Fruit fly (Drosophila melanogaster) whole organism, embryonic: ENCODE data around the gene CG5381.
A peak's percentile ranks its signal among the peaks of the same experiment; 100 is the strongest.

Experiments used
- Ada2b ChIP-seq: fragments of 200-800 bp; sonication (Bioruptor generic); IDR thresholded peaks from 2 replicates; pipeline ENCODE4 v1.3.6; 2022; ENCODE audit warnings: missing biosample characterization, missing genetic modification characterization
- Bgb ChIP-seq: fragments of 200-800 bp; sonication (Bioruptor generic); IDR thresholded peaks from 2 replicates; pipeline ENCODE4 v1.3.6; 2022; ENCODE audit warnings: missing biosample characterization, missing genetic modification characterization; ENCODE audit not compliant: partially characterized antibody
- CG10267 ChIP-seq: fragments of 200-800 bp; sonication (Bioruptor generic); optimal IDR thresholded peaks from 2 replicates; lab custom pipeline; 2018; ENCODE audit warnings: missing biosample characterization, mild to moderate bottlenecking, missing genetic modification characterization, moderate library complexity
- CG10959 ChIP-seq: fragments of 200-800 bp; sonication (Bioruptor generic); IDR thresholded peaks from 2 replicates; pipeline ENCODE4 v1.3.6; 2022; ENCODE audit warnings: missing biosample characterization, missing genetic modification characterization
- CG11504 ChIP-seq: fragments of 200-800 bp; sonication (Bioruptor generic); optimal IDR thresholded peaks from 3 replicates; lab custom pipeline; 2019; ENCODE audit warnings: missing biosample characterization, mild to moderate bottlenecking, missing genetic modification characterization, moderate library complexity
- CG12299 ChIP-seq: fragments of 200-800 bp; sonication (Bioruptor generic); optimal IDR thresholded peaks from 2 replicates; lab custom pipeline; 2018; ENCODE audit warnings: missing biosample characterization, mild to moderate bottlenecking, missing genetic modification characterization
- CG13775 ChIP-seq: fragments of 200-800 bp; sonication (Bioruptor generic); optimal IDR thresholded peaks from 3 replicates; lab custom pipeline; 2017; ENCODE audit warnings: missing biosample characterization, mild to moderate bottlenecking, missing genetic modification characterization
- CG14014 ChIP-seq: fragments of 200-800 bp; sonication (Bioruptor generic); IDR thresholded peaks from 2 replicates; pipeline ENCODE4 v1.3.6; 2022; ENCODE audit warnings: missing biosample characterization, missing genetic modification characterization
- CG15269 ChIP-seq: fragments of 200-800 bp; sonication (Bioruptor generic); optimal IDR thresholded peaks from 2 replicates; lab custom pipeline; 2018; ENCODE audit warnings: missing biosample characterization, mild to moderate bottlenecking, missing genetic modification characterization, moderate library complexity
- CG17328 ChIP-seq: fragments of 200-800 bp; sonication (Bioruptor generic); IDR thresholded peaks from 2 replicates; pipeline ENCODE4 v1.3.6; 2022; ENCODE audit warnings: missing biosample characterization, missing genetic modification characterization
- CG2116 ChIP-seq: fragments of 200-800 bp; sonication (Bioruptor generic); optimal IDR thresholded peaks from 3 replicates; lab custom pipeline; 2018; ENCODE audit warnings: missing biosample characterization, mild to moderate bottlenecking, missing genetic modification characterization
- CG31388 ChIP-seq: fragments of 200-800 bp; sonication (Bioruptor generic); optimal IDR thresholded peaks from 2 replicates; lab custom pipeline; 2016; ENCODE audit warnings: missing biosample characterization, missing genetic modification characterization
- CG31441 ChIP-seq: fragments of 200-800 bp; sonication (Bioruptor generic); IDR thresholded peaks from 2 replicates; pipeline ENCODE4 v1.3.6; 2022; ENCODE audit warnings: missing biosample characterization, missing genetic modification characterization
- CG4360 ChIP-seq: fragments of 200-800 bp; sonication (Bioruptor generic); IDR thresholded peaks from 2 replicates; pipeline ENCODE4 v1.3.6; 2022; ENCODE audit warnings: missing biosample characterization, missing genetic modification characterization
- CG4404 ChIP-seq: fragments of 200-800 bp; sonication (Bioruptor generic); IDR thresholded peaks from 2 replicates; pipeline ENCODE4 v1.3.6; 2022; ENCODE audit warnings: missing biosample characterization, missing genetic modification characterization
- CG9437 ChIP-seq: fragments of 200-800 bp; sonication (Bioruptor generic); optimal IDR thresholded peaks from 2 replicates; lab custom pipeline; 2018; ENCODE audit warnings: missing biosample characterization, mild to moderate bottlenecking, missing genetic modification characterization
- Eip74EF ChIP-seq, 2 experiments: fragments of 200-800 bp in 1 of 2; fragments of >200 bp in 1 of 2; sonication (Bioruptor generic) in 1 of 2; optimal IDR thresholded peaks; 2 replicates each; lab custom pipeline; 2017 to 2019; ENCODE audit warnings: missing biosample characterization in 2 of 2, missing genetic modification characterization in 2 of 2, mild to moderate bottlenecking in 1 of 2, moderate library complexity in 1 of 2
- Elba2 ChIP-seq: fragments of 200-800 bp; sonication (Bioruptor generic); optimal IDR thresholded peaks from 3 replicates; lab custom pipeline; 2016; ENCODE audit warnings: missing biosample characterization, missing genetic modification characterization
- HLH54F ChIP-seq: fragments of 200-800 bp; sonication (Bioruptor generic); optimal IDR thresholded peaks from 3 replicates; lab custom pipeline; 2016; ENCODE audit warnings: missing biosample characterization, missing genetic modification characterization
- Hr3 ChIP-seq: fragments of 200-800 bp; sonication (Bioruptor generic); optimal IDR thresholded peaks from 3 replicates; lab custom pipeline; 2016; ENCODE audit warnings: missing biosample characterization, missing genetic modification characterization
- Med ChIP-seq: fragments of 200-800 bp; sonication (Bioruptor generic); peaks from one replicate; lab custom pipeline; 2016; ENCODE audit warnings: missing biosample characterization, missing genetic modification characterization, mild to moderate bottlenecking, inconsistent platforms, moderate library complexity
- Mes4 ChIP-seq: fragments of 200-800 bp; sonication (Bioruptor generic); optimal IDR thresholded peaks from 2 replicates; lab custom pipeline; 2016; ENCODE audit warnings: missing biosample characterization, missing genetic modification characterization
- Nf-YC ChIP-seq: fragments of 200-800 bp; optimal IDR thresholded peaks from 3 replicates; lab custom pipeline; 2019; ENCODE audit warnings: missing biosample characterization, mild to moderate bottlenecking, missing genetic modification characterization, moderate library complexity
- Pdp1 ChIP-seq, 2 experiments: fragments of 200-800 bp; sonication (Bioruptor generic); optimal IDR thresholded peaks; 3 replicates each; lab custom pipeline; 2016; ENCODE audit warnings: missing biosample characterization in 2 of 2, missing genetic modification characterization in 2 of 2, mild to moderate bottlenecking in 1 of 2, moderate library complexity in 1 of 2
- Scr ChIP-seq: fragments of 200-800 bp; sonication (Bioruptor generic); IDR thresholded peaks from 2 replicates; pipeline ENCODE4 v1.3.6; 2022; ENCODE audit warnings: missing biosample characterization, missing genetic modification characterization; ENCODE audit not compliant: partially characterized antibody
- Tbp ChIP-seq: fragments of >200 bp; optimal IDR thresholded peaks from 2 replicates; lab custom pipeline; 2018; ENCODE audit warnings: missing biosample characterization, missing genetic modification characterization
- bab2 ChIP-seq: fragments of 200-800 bp; sonication (Bioruptor generic); optimal IDR thresholded peaks from 2 replicates; lab custom pipeline; 2016; ENCODE audit warnings: missing biosample characterization, missing genetic modification characterization
- bcd ChIP-seq: fragments of 200-800 bp; sonication (Bioruptor generic); optimal IDR thresholded peaks from 2 replicates; lab custom pipeline; 2017; ENCODE audit warnings: missing biosample characterization, mild to moderate bottlenecking, missing genetic modification characterization
- cas ChIP-seq: fragments of 200-800 bp; sonication (Bioruptor generic); IDR thresholded peaks from 2 replicates; pipeline ENCODE4 v1.3.6; 2022; ENCODE audit warnings: missing biosample characterization, missing genetic modification characterization
- corto ChIP-seq: fragments of 200-800 bp; sonication (Bioruptor generic); optimal IDR thresholded peaks from 2 replicates; lab custom pipeline; 2016; ENCODE audit warnings: missing biosample characterization, mild to moderate bottlenecking, missing genetic modification characterization, moderate library complexity
- da ChIP-seq: fragments of 200-800 bp; sonication (Bioruptor generic); optimal IDR thresholded peaks from 2 replicates; lab custom pipeline; 2016; ENCODE audit warnings: missing biosample characterization, missing genetic modification characterization
- eve ChIP-seq, 2 experiments: fragments of >200 bp; optimal IDR thresholded peaks; 2 replicates each; lab custom pipeline; 2017; ENCODE audit warnings: missing biosample characterization in 2 of 2, missing genetic modification characterization in 2 of 2
- fru ChIP-seq: fragments of >200 bp; optimal IDR thresholded peaks from 2 replicates; lab custom pipeline; 2017
- gro ChIP-seq: fragments of 200-800 bp; sonication (Bioruptor generic); optimal IDR thresholded peaks from 2 replicates; lab custom pipeline; 2016; ENCODE audit warnings: missing biosample characterization, missing genetic modification characterization
- gt ChIP-seq: fragments of 200-800 bp; sonication (Bioruptor generic); IDR thresholded peaks from 2 replicates; pipeline ENCODE4 v1.3.6; 2022; ENCODE audit warnings: missing biosample characterization, missing genetic modification characterization
- insv ChIP-seq, 2 experiments: fragments of 200-800 bp; sonication (Bioruptor generic); optimal IDR thresholded peaks; 3 replicates each; lab custom pipeline; 2016 to 2018; ENCODE audit warnings: missing biosample characterization in 2 of 2, missing genetic modification characterization in 2 of 2
- mld ChIP-seq: fragments of 200-800 bp; sonication (Bioruptor generic); IDR thresholded peaks from 3 replicates; pipeline ENCODE4 v1.3.6; 2022; ENCODE audit warnings: missing biosample characterization, missing genetic modification characterization; ENCODE audit not compliant: partially characterized antibody
- pfk ChIP-seq: fragments of 200-800 bp; sonication (Bioruptor generic); optimal IDR thresholded peaks from 2 replicates; lab custom pipeline; 2018; ENCODE audit warnings: missing biosample characterization, mild to moderate bottlenecking, missing genetic modification characterization, moderate library complexity
- pnt ChIP-seq: fragments of 200-800 bp; sonication (Bioruptor generic); optimal IDR thresholded peaks from 3 replicates; lab custom pipeline; 2016; ENCODE audit warnings: missing biosample characterization, missing genetic modification characterization
- pzg ChIP-seq: fragments of 200-800 bp; sonication (Bioruptor generic); optimal IDR thresholded peaks from 3 replicates; lab custom pipeline; 2018; ENCODE audit warnings: missing biosample characterization, mild to moderate bottlenecking, missing genetic modification characterization, moderate library complexity
- sens ChIP-seq: fragments of 200-800 bp; sonication (Bioruptor generic); peaks from one replicate; lab custom pipeline; 2016; ENCODE audit warnings: missing biosample characterization, missing genetic modification characterization
- sna ChIP-seq: fragments of 200-800 bp; sonication (Bioruptor generic); IDR thresholded peaks from 2 replicates; pipeline ENCODE4 v1.3.6; 2022; ENCODE audit warnings: missing biosample characterization, missing genetic modification characterization; ENCODE audit not compliant: partially characterized antibody
- sob ChIP-seq: fragments of 200-800 bp; sonication (Bioruptor generic); IDR thresholded peaks from 2 replicates; pipeline ENCODE4 v1.3.6; 2022; ENCODE audit warnings: missing biosample characterization, missing genetic modification characterization
- sug ChIP-seq: fragments of 200-800 bp; optimal IDR thresholded peaks from 2 replicates; lab custom pipeline; 2019; ENCODE audit warnings: missing biosample characterization, mild to moderate bottlenecking, missing genetic modification characterization, moderate library complexity
- usp ChIP-seq: fragments of >200 bp; optimal IDR thresholded peaks from 2 replicates; lab custom pipeline; 2017; ENCODE audit warnings: missing biosample characterization, missing genetic modification characterization

The CG5381 gene

dm6 chr2L:10334854-10335277, 12.0 kb upstream of the CG5381 start (continued):
- no peak for TF ChIP-seq Ada2b
- TF ChIP-seq bcd (GFP tag; lab: Kevin White, UChicago) = no peak
- TF ChIP-seq CG10959 (GFP tag; lab: Robert Waterston, UW) = no peak
- peak; percentile 78 for TF ChIP-seq pfk (GFP tag; lab: Kevin White, UChicago)
- no peak for TF ChIP-seq gt (GFP tag; lab: Robert Waterston, UW)

dm6 chr2L:10334213-10334612, 11.3 kb upstream of the CG5381 start:
- TF ChIP-seq Mes4 (GFP tag; lab: Kevin White, UChicago) = no peak
- TF ChIP-seq CG4360 (GFP tag; lab: Robert Waterston, UW) = 0 out of 2 replicates have a peak, but pooled peaks have one; percentile 6
- 0 out of 2 replicates have a peak, but pooled peaks have one; percentile 15 for TF ChIP-seq CG17328 (GFP tag; lab: Robert Waterston, UW)
- no peak for TF ChIP-seq da
- no peak for TF ChIP-seq fru (lab: Kevin White, UChicago)
- TF ChIP-seq sob (GFP tag; lab: Robert Waterston, UW) = no peak
- 0 out of 3 replicates have a peak, but pooled peaks have one; percentile 50 for TF ChIP-seq mld (GFP tag; lab: Robert Waterston, UW)
- TF ChIP-seq Elba2 (GFP tag; lab: Kevin White, UChicago) = peak; percentile 21
- no peak for TF ChIP-seq CG10267 (tag; lab: Kevin White, UChicago)
- no peak for TF ChIP-seq CG4404 (GFP tag; lab: Robert Waterston, UW)
- no peak for TF ChIP-seq sna (GFP tag; lab: Robert Waterston, UW)
- peak; percentile 71 for TF ChIP-seq Med (GFP tag; lab: Kevin White, UChicago)

- no peak for TF ChIP-seq eve (GFP tag; optimal IDR thresholded peaks at IDR 0.05; lab: Kevin White, UChicago)
- TF ChIP-seq pzg = peak; percentile 62
- TF ChIP-seq CG12299 (tag; lab: Kevin White, UChicago) = peak; percentile 28
- TF ChIP-seq pfk (GFP tag; lab: Kevin White, UChicago) = peak; percentile 83
- no peak for TF ChIP-seq pnt (GFP tag; lab: Kevin White, UChicago)
- peak; percentile 38 for TF ChIP-seq Nf-YC (tag; lab: Kevin White, UChicago)
- no peak for TF ChIP-seq CG31388 (GFP tag; lab: Kevin White, UChicago)
- 0 out of 2 replicates have a peak, but pooled peaks have one; percentile 26 for TF ChIP-seq Bgb (GFP tag; lab: Robert Waterston, UW)
- TF ChIP-seq Tbp = peak; percentile 64
- TF ChIP-seq Pdp1 (GFP tag; optimal IDR thresholded peaks at IDR 0.05; lab: Kevin White, UChicago) = peak in 1 of 2 experiments; percentile 2
- no peak for TF ChIP-seq CG31441 (GFP tag; lab: Robert Waterston, UW)
- no peak for TF ChIP-seq sna (GFP tag; lab: Robert Waterston, UW)
- no peak for TF ChIP-seq insv (GFP tag; optimal IDR thresholded peaks at IDR 0.05; lab: Kevin White, UChicago)
- TF ChIP-seq CG13775 = peak; percentile 20
- peak; percentile 24 for TF ChIP-seq sug (tag; lab: Kevin White, UChicago)
- TF ChIP-seq Med (GFP tag; lab: Kevin White, UChicago) = peak; percentile 60
- no peak for TF ChIP-seq corto (GFP tag; lab: Kevin White, UChicago)
- peak; percentile 0 for TF ChIP-seq CG15269 (tag; lab: Kevin White, UChicago)
- no peak for TF ChIP-seq CG14014 (GFP tag; lab: Robert Waterston, UW)
- TF ChIP-seq sens (GFP tag; lab: Kevin White, UChicago) = peak; percentile 67
- TF ChIP-seq gro = no peak
- no peak for TF ChIP-seq usp (GFP tag; lab: Kevin White, UChicago)
- peak; percentile 12 for TF ChIP-seq Hr3 (GFP tag; lab: Kevin White, UChicago)
- TF ChIP-seq CG9437 = no peak
- TF ChIP-seq bab2 = no peak
- no peak for TF ChIP-seq HLH54F (GFP tag; lab: Kevin White, UChicago)
- peak; percentile 25 for TF ChIP-seq CG2116 (GFP tag; lab: Kevin White, UChicago)
- TF ChIP-seq CG11504 (tag; lab: Kevin White, UChicago) = no peak
- peak in 1 of 2 experiments; percentile 19 for TF ChIP-seq Eip74EF (GFP tag; optimal IDR thresholded peaks at IDR 0.05; lab: Kevin White, UChicago)
- TF ChIP-seq Scr (GFP tag; lab: Robert Waterston, UW) = peak; percentile 37
- no peak for TF ChIP-seq cas (GFP tag; lab: Robert Waterston, UW)
Observed at dm6 chr2L:10333091-10333991, 10.4 kb upstream of the CG5381 start, which contains the start of gene GATAd. Gene GATAd (plus strand): TSS chr2L:10333734.
